Worm (Caenorhabditis elegans): Measurements from ENCODE around the gene glb-13.

The glb-13 gene

ce11 chrX:12358957-12359356, 19.2 kb downstream of the glb-13 start, which contains the start of gene nspc-14:
Gene nspc-14 (minus strand): TSS chrX:12359057.
- no peak for TF ChIP-seq hlh-30 (tag; optimal IDR thresholded peaks at IDR 0.05; ENCODE audit: insufficient read depth)
- no peak for TF ChIP-seq tbx-2 (tag; optimal IDR thresholded peaks at IDR 0.05)

- no peak for TF ChIP-seq C08G9.2 (tag; optimal IDR thresholded peaks at IDR 0.05)
- TF ChIP-seq tbx-2 (tag; optimal IDR thresholded peaks at IDR 0.05) = no peak
- TF ChIP-seq ceh-45 (GFP tag; IDR thresholded peaks at IDR 0.05) = no peak
- TF ChIP-seq F13H6.1 (tag; optimal IDR thresholded peaks at IDR 0.05) = no peak
- TF ChIP-seq pha-4 (tag; optimal IDR thresholded peaks at IDR 0.05) = no peak
- no peak for TF ChIP-seq sox-2 (GFP tag; IDR thresholded peaks at IDR 0.05)
- no peak for TF ChIP-seq unc-42 (tag; optimal IDR thresholded peaks at IDR 0.05)
- no peak for TF ChIP-seq ceh-14 (tag; optimal IDR thresholded peaks at IDR 0.05)
- TF ChIP-seq nhr-11 (tag; optimal IDR thresholded peaks at IDR 0.05) = no peak
- TF ChIP-seq ceh-2 (tag; optimal IDR thresholded peaks at IDR 0.05) = no peak
- no peak for TF ChIP-seq pros-1 (tag; optimal IDR thresholded peaks at IDR 0.05)
- TF ChIP-seq K09A11.1 (tag; optimal IDR thresholded peaks at IDR 0.05; ENCODE audit: insufficient read depth) = no peak
- TF ChIP-seq ets-4 (tag; optimal IDR thresholded peaks at IDR 0.05) = no peak
- no peak for TF ChIP-seq ceh-48 (tag; optimal IDR thresholded peaks at IDR 0.05)
- no peak for TF ChIP-seq nfya-1 (tag; optimal IDR thresholded peaks at IDR 0.05)
- TF ChIP-seq T23F11.4 (GFP tag; optimal IDR thresholded peaks at IDR 0.05) = no peak
- TF ChIP-seq lim-6 (tag; optimal IDR thresholded peaks at IDR 0.05) = no peak
These were observed 21.1 kb downstream of the glb-13 start, which contains the start of gene nspc-13 for ce11 chrX:12357127-12357526. Gene nspc-13 (plus strand): TSS chrX:12357427.

- TF ChIP-seq ceh-19 (GFP tag; optimal IDR thresholded peaks at IDR 0.05) (no peak), tbx-7 (tag; optimal IDR thresholded peaks at IDR 0.05) (no peak), rnt-1 (tag; optimal IDR thresholded peaks at IDR 0.05) (no peak), unc-42 (tag; optimal IDR thresholded peaks at IDR 0.05) (no peak), elt-2 (tag; optimal IDR thresholded peaks at IDR 0.05) (no peak), ttx-3 (tag; optimal IDR thresholded peaks at IDR 0.05) (no peak), F13H6.1 (tag; optimal IDR thresholded peaks at IDR 0.05) (no peak), zip-5 (tag; optimal IDR thresholded peaks at IDR 0.05) (no peak), ceh-9 (tag; optimal IDR thresholded peaks at IDR 0.05) (no peak), hlh-30 (tag; optimal IDR thresholded peaks at IDR 0.05; ENCODE audit: insufficient read depth) (no peak), T23F11.4 (GFP tag; optimal IDR thresholded peaks at IDR 0.05) (no peak), ama-1 (optimal IDR thresholded peaks at IDR 0.05) (no peak)
These were observed 21.6 kb downstream of the glb-13 start, which contains the start of gene nspc-12 for ce11 chrX:12356581-12356980. Gene nspc-12 (minus strand): TSS chrX:12356681.

ce11 chrX:12352872-12353271, 25.3 kb downstream of the glb-13 start, which contains the start of gene F42F12.4:
Gene F42F12.4 (minus strand): TSS chrX:12352947.
- TF ChIP-seq ceh-14 (tag; optimal IDR thresholded peaks at IDR 0.05) = no peak
- no peak for TF ChIP-seq lin-11 (tag; optimal IDR thresholded peaks at IDR 0.05)
- TF ChIP-seq nhr-232 (tag; optimal IDR thresholded peaks at IDR 0.05) = no peak
- TF ChIP-seq F13H6.1 (tag; optimal IDR thresholded peaks at IDR 0.05) = no peak
- TF ChIP-seq ceh-45 (GFP tag; IDR thresholded peaks at IDR 0.05) = no peak
- TF ChIP-seq fax-1 (tag; optimal IDR thresholded peaks at IDR 0.05) = no peak
- no peak for TF ChIP-seq ceh-24 (tag; optimal IDR thresholded peaks at IDR 0.05)

- TF ChIP-seq K02D7.2 (tag; optimal IDR thresholded peaks at IDR 0.05) (no peak), rnt-1 (tag; optimal IDR thresholded peaks at IDR 0.05) (no peak), ama-1 (optimal IDR thresholded peaks at IDR 0.05) (no peak), nhr-11 (tag; optimal IDR thresholded peaks at IDR 0.05) (no peak), lim-6 (tag; optimal IDR thresholded peaks at IDR 0.05) (no peak), ttx-3 (tag; optimal IDR thresholded peaks at IDR 0.05) (no peak), dve-1 (tag; optimal IDR thresholded peaks at IDR 0.05) (no peak), unc-42 (tag; optimal IDR thresholded peaks at IDR 0.05) (no peak), ceh-22 (tag; optimal IDR thresholded peaks at IDR 0.05) (no peak)
These were observed 28.0 kb downstream of the glb-13 start, which contains the start of gene F42F12.3 for ce11 chrX:12350207-12350606. Gene F42F12.3 (plus strand): TSS chrX:12350578.
